Worm (Caenorhabditis elegans) whole organism, L2 larva: ENCODE data around the gene znf-782.
A peak's percentile ranks its signal among the peaks of the same experiment; 100 is the strongest.

ENCODE experiments used
- C34F6.9 ChIP-seq: fragments of 150-350 bp; optimal IDR thresholded peaks from 2 replicates; lab custom pipeline; 2014; ENCODE audit warnings: missing biosample characterization, missing genetic modification characterization
- F13H6.1 ChIP-seq: sonication (generic microtip); optimal IDR thresholded peaks from 2 replicates; lab custom pipeline; 2016; ENCODE audit warnings: missing genetic modification characterization, missing compliant biosample characterization
- Y55F3AM.14 ChIP-seq: fragments of 200-800 bp; sonication (Bioruptor generic); optimal IDR thresholded peaks from 2 replicates; lab custom pipeline; 2018; ENCODE audit warnings: mild to moderate bottlenecking, missing genetic modification characterization, missing compliant biosample characterization
- ZK546.5 ChIP-seq: sonication (generic microtip); optimal IDR thresholded peaks from 2 replicates; lab custom pipeline; 2017; ENCODE audit warnings: missing biosample characterization, missing genetic modification characterization
- alr-1 ChIP-seq: fragments of 150-350 bp; optimal IDR thresholded peaks from 2 replicates; lab custom pipeline; 2014; ENCODE audit warnings: missing biosample characterization, missing genetic modification characterization
- aly-2 ChIP-seq: fragments of 150-350 bp; optimal IDR thresholded peaks from 2 replicates; lab custom pipeline; 2014; ENCODE audit warnings: missing biosample characterization, missing genetic modification characterization
- ama-1 ChIP-seq: fragments of 150-350 bp; optimal IDR thresholded peaks from 2 replicates; lab custom pipeline; 2018; ENCODE audit warnings: inconsistent platforms
- ceh-16 ChIP-seq: fragments of 150-350 bp; optimal IDR thresholded peaks from 2 replicates; lab custom pipeline; 2014; ENCODE audit warnings: missing biosample characterization, missing genetic modification characterization
- crh-2 ChIP-seq: sonication (generic microtip); optimal IDR thresholded peaks from 2 replicates; lab custom pipeline; 2017; ENCODE audit warnings: missing biosample characterization, missing genetic modification characterization
- dmd-4 ChIP-seq: sonication (generic microtip); optimal IDR thresholded peaks from 2 replicates; lab custom pipeline; 2017; ENCODE audit warnings: missing biosample characterization, missing genetic modification characterization
- egl-27 ChIP-seq: sonication (generic microtip); optimal IDR thresholded peaks from 3 replicates; lab custom pipeline; 2017; ENCODE audit warnings: missing biosample characterization, missing genetic modification reagents, missing genetic modification characterization
- elt-3 ChIP-seq: sonication (generic microtip); optimal IDR thresholded peaks from 2 replicates; lab custom pipeline; 2017; ENCODE audit warnings: missing biosample characterization, missing genetic modification characterization
- fos-1 ChIP-seq: fragments of 150-350 bp; optimal IDR thresholded peaks from 2 replicates; lab custom pipeline; 2014; ENCODE audit warnings: missing biosample characterization, missing genetic modification characterization
- gmeb-1 ChIP-seq: fragments of 150-350 bp; optimal IDR thresholded peaks from 2 replicates; lab custom pipeline; 2014; ENCODE audit warnings: missing biosample characterization, missing genetic modification characterization
- lin-13 ChIP-seq: fragments of 150-350 bp; optimal IDR thresholded peaks from 2 replicates; lab custom pipeline; 2014; ENCODE audit warnings: missing biosample characterization, missing genetic modification reagents, missing genetic modification characterization
- lin-39 ChIP-seq: fragments of 150-350 bp; optimal IDR thresholded peaks from 2 replicates; lab custom pipeline; 2014; ENCODE audit warnings: missing biosample characterization, missing genetic modification reagents, missing genetic modification characterization
- lsy-2 ChIP-seq, 2 experiments: fragments of 150-350 bp in 1 of 2; sonication (generic microtip) in 1 of 2; optimal IDR thresholded peaks; 2 replicates each; lab custom pipeline; 2014 to 2017; ENCODE audit warnings: missing biosample characterization in 2 of 2, missing genetic modification characterization in 2 of 2
- mab-5 ChIP-seq: fragments of 150-350 bp; optimal IDR thresholded peaks from 2 replicates; lab custom pipeline; 2014; ENCODE audit warnings: missing biosample characterization, missing genetic modification characterization
- mbf-1 ChIP-seq: sonication (generic microtip); optimal IDR thresholded peaks from 2 replicates; lab custom pipeline; 2017; ENCODE audit warnings: missing biosample characterization, missing genetic modification characterization
- nhr-10 ChIP-seq: sonication (generic microtip); optimal IDR thresholded peaks from 2 replicates; lab custom pipeline; 2017; ENCODE audit warnings: missing biosample characterization, missing genetic modification characterization
- nhr-11 ChIP-seq: fragments of 150-350 bp; optimal IDR thresholded peaks from 2 replicates; lab custom pipeline; 2014; ENCODE audit warnings: missing biosample characterization, missing genetic modification characterization
- nhr-12 ChIP-seq: fragments of 150-350 bp; optimal IDR thresholded peaks from 2 replicates; lab custom pipeline; 2014; ENCODE audit warnings: missing biosample characterization, missing genetic modification characterization
- nhr-129 ChIP-seq: fragments of 150-350 bp; optimal IDR thresholded peaks from 2 replicates; lab custom pipeline; 2014; ENCODE audit warnings: missing biosample characterization, missing genetic modification characterization
- nhr-25 ChIP-seq: fragments of 150-350 bp; sonication (generic microtip); optimal IDR thresholded peaks from 3 replicates; lab custom pipeline; 2014; ENCODE audit warnings: missing biosample characterization, missing genetic modification characterization
- nhr-6 ChIP-seq: fragments of 150-350 bp; optimal IDR thresholded peaks from 2 replicates; lab custom pipeline; 2014; ENCODE audit warnings: missing biosample characterization, missing genetic modification characterization
- peb-1 ChIP-seq: fragments of 150-350 bp; optimal IDR thresholded peaks from 2 replicates; lab custom pipeline; 2014; ENCODE audit warnings: missing biosample characterization, missing genetic modification characterization
- sem-4 ChIP-seq: fragments of 150-350 bp; optimal IDR thresholded peaks from 2 replicates; lab custom pipeline; 2014; ENCODE audit warnings: missing biosample characterization, missing genetic modification reagents, missing genetic modification characterization
- skn-1 ChIP-seq: sonication (generic microtip); optimal IDR thresholded peaks from 2 replicates; lab custom pipeline; 2017; ENCODE audit warnings: missing biosample characterization, missing genetic modification characterization
- sma-3 ChIP-seq: sonication (generic microtip); optimal IDR thresholded peaks from 2 replicates; lab custom pipeline; 2016; ENCODE audit warnings: missing genetic modification reagents, missing genetic modification characterization, missing compliant biosample characterization
- sma-9 ChIP-seq, 2 experiments: fragments of 150-350 bp in 1 of 2; sonication (generic microtip) in 1 of 2; optimal IDR thresholded peaks; 2 replicates each; lab custom pipeline; 2014 to 2016; ENCODE audit warnings: missing genetic modification characterization in 2 of 2, mild to moderate bottlenecking in 1 of 2, missing biosample characterization in 1 of 2, missing compliant biosample characterization in 1 of 2, missing genetic modification reagents in 1 of 2, moderate library complexity in 1 of 2
- unc-39 ChIP-seq: fragments of 150-350 bp; optimal IDR thresholded peaks from 2 replicates; lab custom pipeline; 2014; ENCODE audit warnings: missing biosample characterization, missing genetic modification characterization
- unc-62 ChIP-seq: fragments of 150-350 bp; optimal IDR thresholded peaks from 2 replicates; lab custom pipeline; 2014; ENCODE audit warnings: missing biosample characterization, missing genetic modification reagents, missing genetic modification characterization
- zag-1 ChIP-seq: fragments of 150-350 bp; optimal IDR thresholded peaks from 2 replicates; lab custom pipeline; 2014; ENCODE audit warnings: missing biosample characterization, missing genetic modification characterization
- ztf-1 ChIP-seq: fragments of 200-800 bp; sonication (Bioruptor generic); conservative IDR thresholded peaks from 2 replicates; pipeline ENCODE4 v1.3.6; 2022; ENCODE audit warnings: missing genetic modification characterization, missing compliant biosample characterization
- ztf-11 ChIP-seq: sonication (generic microtip); optimal IDR thresholded peaks from 2 replicates; lab custom pipeline; 2017; ENCODE audit warnings: missing biosample characterization, missing genetic modification characterization
- ztf-4 ChIP-seq: fragments of 150-350 bp; optimal IDR thresholded peaks from 2 replicates; lab custom pipeline; 2014; ENCODE audit warnings: missing biosample characterization, missing genetic modification characterization

Gene znf-782

DNA sequence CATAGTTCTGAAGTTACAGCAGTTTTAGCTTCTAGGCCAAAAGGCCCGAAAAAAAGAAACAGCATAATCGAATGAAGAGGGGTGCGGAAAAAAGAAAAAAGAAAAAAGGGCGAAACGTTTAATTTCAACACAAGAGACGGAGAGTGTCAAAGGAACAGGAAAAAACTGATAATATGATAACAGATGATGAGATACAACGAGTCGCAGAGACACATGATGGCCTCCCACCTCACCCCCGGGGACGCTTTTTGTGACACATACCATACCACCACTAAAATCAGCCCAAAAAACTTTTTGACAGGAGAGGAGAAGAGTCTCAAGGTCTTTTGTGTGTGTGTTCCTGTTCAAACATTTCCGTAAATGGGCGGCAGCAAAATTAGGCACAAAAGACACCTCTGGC, 32.2 kb downstream of the znf-782 start:
- TF ChIP-seq egl-27 (tag; lab: Kevin White, UChicago) (no peak), ceh-16 (tag; lab: Kevin White, UChicago) (no peak), fos-1 (tag; lab: Kevin White, UChicago) (peak; percentile 92), gmeb-1 (tag; lab: Kevin White, UChicago) (peak; percentile 20), ztf-1 (GFP tag; lab: Robert Waterston, UW) (no peak), C34F6.9 (peak; percentile 5), Y55F3AM.14 (GFP tag; lab: Kevin White, UChicago) (no peak), crh-2 (tag; lab: Kevin White, UChicago) (peak; percentile 52), sma-9 (GFP tag; optimal IDR thresholded peaks at IDR 0.05; lab: Kevin White, UChicago) (peak; percentile 3), sma-9 (tag; optimal IDR thresholded peaks at IDR 0.05; lab: Kevin White, UChicago) (no peak), nhr-25 (tag; lab: Kevin White, UChicago) (peak; percentile 19)
- TF ChIP-seq, all 48 proteins: peak for 6

DNA sequence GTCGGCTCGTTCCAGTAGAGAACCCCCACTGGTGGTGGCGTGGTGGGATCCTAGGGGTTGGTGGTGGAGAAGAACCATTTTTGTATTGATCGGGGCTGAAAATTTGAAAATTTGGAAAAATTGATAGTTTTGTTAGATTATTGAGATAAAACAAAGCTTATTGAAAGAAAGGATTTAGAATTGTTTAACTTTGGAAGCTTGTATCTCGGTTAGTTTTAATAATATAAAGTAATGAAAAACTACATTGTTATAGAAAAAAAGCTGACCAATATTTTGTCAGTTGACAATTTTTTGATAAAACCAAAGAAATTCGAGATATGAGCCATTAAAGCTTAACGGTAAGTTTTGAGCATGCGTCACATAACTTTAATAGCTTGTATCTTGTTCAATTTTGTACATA, 37.4 kb downstream of the znf-782 start, which contains the start of gene abhd-14:
TSS of gene abhd-14 (minus strand) at position 101 of the 400 bp plus-strand sequence.
- no peak for TF ChIP-seq nhr-6 (tag; lab: Kevin White, UChicago)
- no peak for TF ChIP-seq unc-39
- TF ChIP-seq crh-2 (tag; lab: Kevin White, UChicago) = no peak
- TF ChIP-seq Y55F3AM.14 (GFP tag; lab: Kevin White, UChicago) = no peak
- no peak for TF ChIP-seq mbf-1 (tag; lab: Kevin White, UChicago)
- TF ChIP-seq mab-5 (tag; lab: Kevin White, UChicago) = no peak
- TF ChIP-seq ztf-1 (GFP tag; lab: Robert Waterston, UW) = no peak
- TF ChIP-seq ztf-4 = no peak
- no peak for TF ChIP-seq peb-1 (tag; lab: Kevin White, UChicago)
- no peak for TF ChIP-seq egl-27 (tag; lab: Kevin White, UChicago)
- TF ChIP-seq lsy-2 (tag; optimal IDR thresholded peaks at IDR 0.05; lab: Kevin White, UChicago) = no peak
- no peak for TF ChIP-seq skn-1 (tag; lab: Kevin White, UChicago)
- no peak for TF ChIP-seq aly-2
- TF ChIP-seq ceh-16 (tag; lab: Kevin White, UChicago) = no peak
- no peak for TF ChIP-seq dmd-4 (tag; lab: Kevin White, UChicago)
- no peak for TF ChIP-seq lin-13 (GFP tag; lab: Kevin White, UChicago)
- TF ChIP-seq unc-62 (GFP tag; lab: Kevin White, UChicago) = no peak
- no peak for TF ChIP-seq nhr-10
- no peak for TF ChIP-seq ZK546.5 (tag; lab: Kevin White, UChicago)
- TF ChIP-seq nhr-12 (tag; lab: Kevin White, UChicago) = no peak

DNA sequence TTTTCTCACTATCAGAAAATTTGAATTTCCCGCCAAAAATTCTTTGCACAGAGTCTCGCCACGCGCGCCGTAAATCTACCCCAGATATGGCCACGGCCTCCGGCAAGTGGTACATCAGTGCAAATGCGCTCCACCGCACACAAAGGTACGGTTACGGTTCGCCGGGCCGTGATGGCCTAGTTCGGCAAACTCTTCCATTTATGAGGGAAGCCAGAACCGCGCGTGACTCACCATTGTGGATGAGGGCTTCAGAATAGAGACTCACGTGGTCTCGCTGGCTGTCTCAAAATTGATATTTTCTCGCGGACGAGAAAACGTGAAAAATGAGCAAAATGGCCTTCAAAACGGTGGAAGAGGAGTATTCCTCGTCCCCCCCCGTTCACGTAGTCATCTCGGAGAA, 47.5 kb downstream of the znf-782 start:
- TF ChIP-seq sem-4 (tag; lab: Kevin White, UChicago) (no peak), alr-1 (no peak), ztf-11 (no peak), nhr-129 (no peak), aly-2 (no peak), sma-9 (GFP tag; optimal IDR thresholded peaks at IDR 0.05; lab: Kevin White, UChicago) (no peak), sma-9 (tag; optimal IDR thresholded peaks at IDR 0.05; lab: Kevin White, UChicago) (no peak), elt-3 (tag; lab: Kevin White, UChicago) (no peak), nhr-12 (tag; lab: Kevin White, UChicago) (no peak), unc-62 (GFP tag; lab: Kevin White, UChicago) (no peak), lin-39 (tag; lab: Kevin White, UChicago) (no peak), lsy-2 (tag; optimal IDR thresholded peaks at IDR 0.05; lab: Kevin White, UChicago) (no peak), sma-3 (no peak), mab-5 (tag; lab: Kevin White, UChicago) (no peak), F13H6.1 (no peak), egl-27 (tag; lab: Kevin White, UChicago) (no peak), crh-2 (tag; lab: Kevin White, UChicago) (no peak), zag-1 (tag; lab: Kevin White, UChicago) (no peak), gmeb-1 (tag; lab: Kevin White, UChicago) (no peak)

DNA sequence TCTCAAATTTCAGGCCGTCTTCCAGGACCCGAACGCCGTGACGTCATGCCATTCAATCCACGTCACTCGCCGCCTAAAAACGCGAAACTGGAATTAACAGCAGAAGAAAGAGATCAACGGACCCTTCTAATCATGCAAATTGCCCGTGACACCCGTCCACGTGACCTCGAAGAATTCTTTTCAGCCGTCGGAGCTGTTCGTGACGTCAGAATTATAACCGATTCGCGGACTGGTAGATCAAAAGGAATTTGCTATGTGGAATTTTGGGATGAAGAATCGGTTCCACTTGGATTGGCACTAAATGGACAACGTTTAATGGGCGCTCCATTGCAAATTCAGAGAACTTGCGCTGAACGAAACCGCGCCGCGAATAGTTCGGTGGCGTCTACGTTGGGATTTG, 51.9 kb downstream of the znf-782 start:
- TF ChIP-seq nhr-11 (tag; lab: Kevin White, UChicago) (no peak), unc-39 (no peak), crh-2 (tag; lab: Kevin White, UChicago) (no peak), ZK546.5 (tag; lab: Kevin White, UChicago) (no peak), zag-1 (tag; lab: Kevin White, UChicago) (no peak), lin-13 (GFP tag; lab: Kevin White, UChicago) (no peak), ama-1 (no peak)
